Worm (Caenorhabditis elegans): ENCODE data around the gene fbxb-82.
A peak's percentile ranks its signal among the peaks of the same experiment; 100 is the strongest.

The fbxb-82 gene

DNA sequence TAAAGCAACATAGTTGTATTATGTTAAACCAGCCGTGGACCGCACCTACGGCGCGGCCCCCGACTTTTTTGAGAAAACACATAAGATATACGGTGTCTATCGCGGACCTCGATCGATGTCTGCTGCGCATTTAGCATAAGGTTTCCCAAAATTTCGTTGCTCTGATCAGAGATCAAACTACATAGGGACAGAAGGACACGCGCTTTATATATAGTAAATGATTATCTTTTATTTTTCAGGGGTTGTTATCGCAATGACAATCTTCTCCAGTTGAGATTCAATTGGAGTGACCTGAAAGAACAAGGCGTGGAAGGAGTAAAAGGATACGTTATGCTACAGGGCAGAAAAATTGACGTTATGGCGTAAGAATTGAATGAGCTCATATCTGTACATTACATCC, 42.9 kb upstream of the fbxb-82 start:
- peak; percentile 19 for TF ChIP-seq elt-2 (tag; optimal IDR thresholded peaks at IDR 0.05)

DNA sequence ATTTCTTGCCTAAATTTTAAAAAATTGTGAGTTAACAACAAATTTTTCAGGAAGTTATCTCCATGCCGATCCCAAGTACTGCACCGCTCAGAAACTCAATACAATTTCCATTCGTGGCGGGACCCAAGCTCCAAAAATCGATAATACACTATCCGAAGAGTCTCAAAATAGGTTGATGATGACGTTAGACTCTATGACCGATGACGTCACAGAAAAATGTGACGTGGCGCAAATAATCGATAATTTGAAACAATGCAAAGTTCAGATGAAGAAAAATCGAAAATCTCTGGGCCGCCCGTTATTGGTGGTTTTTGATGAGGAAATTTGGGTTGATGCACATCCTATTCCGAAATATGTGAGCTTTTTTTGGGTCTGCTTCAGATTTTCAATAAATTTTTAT, 41.3 kb upstream of the fbxb-82 start:
- TF ChIP-seq snpc-4 (tag; optimal IDR thresholded peaks at IDR 0.05) (no peak), aly-2 (tag; optimal IDR thresholded peaks at IDR 0.05) (no peak), ceh-28 (tag; optimal IDR thresholded peaks at IDR 0.05) (peak; percentile 49), ceh-82 (tag; optimal IDR thresholded peaks at IDR 0.05) (no peak), nhr-25 (tag; optimal IDR thresholded peaks at IDR 0.05) (no peak), nhr-77 (tag; optimal IDR thresholded peaks at IDR 0.05) (no peak)

DNA sequence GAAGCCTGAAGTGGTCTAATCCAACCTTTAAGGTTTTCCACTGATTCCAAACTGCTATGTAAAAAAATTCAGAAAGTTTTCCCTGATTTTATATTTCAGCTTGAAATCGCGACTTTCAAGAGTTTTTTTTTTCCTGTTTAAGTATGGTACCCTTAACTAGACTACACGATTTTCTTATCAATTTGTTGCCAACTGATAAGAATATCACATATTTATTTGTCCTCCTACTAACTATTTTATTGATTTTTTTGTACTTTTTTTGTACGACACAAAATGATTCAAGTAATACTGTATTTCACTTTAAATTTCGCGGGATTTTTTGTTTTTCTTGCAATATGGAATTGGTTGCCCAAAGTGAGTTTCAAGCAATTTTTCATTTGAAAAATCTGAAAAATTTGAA, 40.1 kb upstream of the fbxb-82 start:
- TF ChIP-seq pqm-1 (tag; optimal IDR thresholded peaks at IDR 0.05) (peak; percentile 52), unc-62 (GFP tag; optimal IDR thresholded peaks at IDR 0.05) (no peak), elt-2 (tag; optimal IDR thresholded peaks at IDR 0.05) (peak; percentile 66)

DNA sequence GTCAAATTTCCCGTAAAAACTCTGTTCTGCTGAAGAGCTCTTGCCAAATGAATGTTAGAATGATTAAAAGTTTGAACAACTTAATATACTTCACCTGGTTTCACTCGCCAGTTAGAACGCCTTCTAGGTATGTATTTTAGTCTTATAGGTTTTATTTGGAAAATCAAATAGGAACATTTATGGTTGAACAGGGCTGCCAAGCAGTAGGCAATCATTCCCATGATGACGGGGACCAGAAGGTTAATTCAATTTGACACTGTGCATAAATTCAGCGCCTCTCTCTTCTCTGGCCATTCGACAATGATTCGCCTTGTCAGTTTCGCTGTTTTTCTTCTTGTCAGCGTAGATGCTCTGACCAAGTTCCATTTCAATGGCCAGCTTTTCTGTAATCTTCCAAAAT, 39.1 kb upstream of the fbxb-82 start, which contains the start of gene F40G9.15:
Gene F40G9.15, plus strand, starts transcription at position 301 of the 400 bp plus-strand sequence.
- no peak for TF ChIP-seq fkh-10 (GFP tag; optimal IDR thresholded peaks at IDR 0.05)
- no peak for TF ChIP-seq ztf-4 (tag; optimal IDR thresholded peaks at IDR 0.05)
- TF ChIP-seq skn-1 (tag; optimal IDR thresholded peaks at IDR 0.05), result no peak
- no peak for TF ChIP-seq tbx-2 (tag; optimal IDR thresholded peaks at IDR 0.05)
- no peak for TF ChIP-seq elt-1 (tag; optimal IDR thresholded peaks at IDR 0.05)
- no peak for TF ChIP-seq nfya-1 (tag; optimal IDR thresholded peaks at IDR 0.05; ENCODE audit: insufficient read depth)
- no peak for TF ChIP-seq nhr-67 (tag; optimal IDR thresholded peaks at IDR 0.05)
- no peak for TF ChIP-seq elt-2 (tag; optimal IDR thresholded peaks at IDR 0.05)
- no peak for TF ChIP-seq nhr-43 (tag; optimal IDR thresholded peaks at IDR 0.05; ENCODE audit: poor library complexity, severe bottlenecking)
- no peak for TF ChIP-seq fkh-2 (tag; optimal IDR thresholded peaks at IDR 0.05)
- TF ChIP-seq ztf-11 (tag; optimal IDR thresholded peaks at IDR 0.05), result no peak
- TF ChIP-seq nhr-25 (tag; optimal IDR thresholded peaks at IDR 0.05), result no peak
- TF ChIP-seq lsy-12 (tag; optimal IDR thresholded peaks at IDR 0.05), result no peak
- no peak for TF ChIP-seq daf-12 (tag; optimal IDR thresholded peaks at IDR 0.05)

DNA sequence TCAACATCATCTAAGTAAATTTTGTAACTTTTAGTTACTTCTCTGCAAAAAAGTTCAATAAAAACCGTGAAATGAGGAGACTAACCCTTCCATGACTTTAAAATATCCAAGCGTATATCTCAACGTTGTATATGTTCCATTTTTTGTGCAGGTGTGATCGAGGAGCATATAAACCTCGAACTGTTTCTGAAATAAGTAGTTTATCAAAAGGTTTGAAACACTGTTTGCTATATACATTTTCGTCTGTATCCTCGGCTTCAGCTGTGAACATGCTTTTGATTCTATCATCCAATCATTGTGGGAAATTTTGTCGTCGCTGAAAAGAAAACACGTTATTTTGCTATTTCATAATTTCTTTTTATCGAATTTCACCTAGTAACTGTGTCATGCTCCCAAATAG, 37.9 kb upstream of the fbxb-82 start, which contains the start of gene F40G9.5:
Gene F40G9.5, plus strand, starts transcription at position 301 of the 400 bp plus-strand sequence.
- no peak for TF ChIP-seq ama-1 (optimal IDR thresholded peaks at IDR 0.05)
- no peak for TF ChIP-seq ztf-4 (tag; optimal IDR thresholded peaks at IDR 0.05)
- TF ChIP-seq fos-1 (tag; optimal IDR thresholded peaks at IDR 0.05), result no peak
- no peak for TF ChIP-seq nhr-77 (tag; optimal IDR thresholded peaks at IDR 0.05)

DNA sequence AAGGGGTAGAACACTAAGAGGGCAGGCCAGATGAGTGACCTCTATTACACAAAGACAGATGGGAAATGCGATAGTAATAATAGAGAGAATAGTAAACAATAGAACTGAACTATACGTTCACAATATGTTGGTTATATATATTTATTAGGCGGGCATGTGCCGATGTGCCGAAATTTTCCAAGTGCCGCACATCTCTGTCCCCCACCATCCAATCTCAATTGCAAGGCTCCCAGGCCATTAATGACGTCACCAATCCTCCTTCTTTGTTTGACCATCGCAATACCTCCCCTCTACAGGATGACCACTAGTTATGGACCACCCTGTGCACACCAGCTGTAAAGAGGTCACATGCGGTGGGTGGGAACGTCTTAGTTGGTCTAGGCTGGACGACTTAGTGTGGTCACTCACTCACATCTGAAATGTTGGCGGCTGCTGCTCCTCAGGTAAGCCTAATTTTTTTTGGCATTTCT, 36.1 kb upstream of the fbxb-82 start, which contains the start of gene F40G9.6:
Gene F40G9.6, plus strand, starts transcription at position 420 of the 470 bp plus-strand sequence.
- TF ChIP-seq daf-12 (tag; optimal IDR thresholded peaks at IDR 0.05), result no peak
- TF ChIP-seq nhr-67 (tag; optimal IDR thresholded peaks at IDR 0.05), result no peak
- no peak for TF ChIP-seq jun-1 (tag; optimal IDR thresholded peaks at IDR 0.05)
- TF ChIP-seq snpc-4 (tag; optimal IDR thresholded peaks at IDR 0.05), result no peak
- no peak for TF ChIP-seq unc-62 (GFP tag; optimal IDR thresholded peaks at IDR 0.05)
- no peak for TF ChIP-seq nhr-11 (tag; optimal IDR thresholded peaks at IDR 0.05)
- no peak for TF ChIP-seq ama-1 (optimal IDR thresholded peaks at IDR 0.05)
- TF ChIP-seq skn-1 (tag; optimal IDR thresholded peaks at IDR 0.05), result no peak
- no peak for TF ChIP-seq pqm-1 (tag; optimal IDR thresholded peaks at IDR 0.05)
- no peak for TF ChIP-seq fos-1 (tag; optimal IDR thresholded peaks at IDR 0.05)
- TF ChIP-seq nhr-237 (tag; optimal IDR thresholded peaks at IDR 0.05), result no peak
- no peak for TF ChIP-seq sea-2 (GFP tag; optimal IDR thresholded peaks at IDR 0.05)
- TF ChIP-seq fkh-2 (tag; optimal IDR thresholded peaks at IDR 0.05), result no peak

DNA sequence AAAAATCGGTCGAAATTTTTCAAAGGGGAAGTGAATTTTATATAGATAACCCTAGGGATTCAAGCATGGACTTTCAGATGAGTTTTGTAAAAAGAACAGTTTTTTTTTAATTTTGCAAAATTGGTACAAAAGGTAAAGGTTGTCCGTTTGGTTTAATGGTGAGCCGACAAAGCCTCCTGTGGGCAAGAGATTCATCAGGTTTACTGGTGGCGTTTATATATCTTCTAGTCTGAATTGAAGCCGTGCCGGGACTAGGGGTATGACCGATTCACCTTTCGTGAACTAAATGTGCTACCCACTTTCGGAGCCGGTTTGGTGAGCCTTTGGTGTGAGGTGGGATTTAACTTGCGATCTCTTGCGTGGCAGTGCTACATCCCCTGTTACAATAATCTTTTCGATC, 35.1 kb upstream of the fbxb-82 start:
- TF ChIP-seq eor-1 (tag; optimal IDR thresholded peaks at IDR 0.05), result no peak
- no peak for TF ChIP-seq ceh-82 (tag; optimal IDR thresholded peaks at IDR 0.05)
- no peak for TF ChIP-seq ceh-9 (tag; optimal IDR thresholded peaks at IDR 0.05)
- TF ChIP-seq ceh-28 (tag; optimal IDR thresholded peaks at IDR 0.05), result no peak
- TF ChIP-seq daf-12 (tag; optimal IDR thresholded peaks at IDR 0.05), result no peak
- TF ChIP-seq lsy-12 (tag; optimal IDR thresholded peaks at IDR 0.05), result no peak
- TF ChIP-seq aly-2 (tag; optimal IDR thresholded peaks at IDR 0.05), result no peak
- no peak for TF ChIP-seq fkh-2 (tag; optimal IDR thresholded peaks at IDR 0.05)
- no peak for TF ChIP-seq pha-4 (tag; optimal IDR thresholded peaks at IDR 0.05)
- no peak for TF ChIP-seq hmg-11 (tag; optimal IDR thresholded peaks at IDR 0.05)
- no peak for TF ChIP-seq R02D3.7 (tag; optimal IDR thresholded peaks at IDR 0.05)
- no peak for TF ChIP-seq unc-62 (GFP tag; optimal IDR thresholded peaks at IDR 0.05)
- no peak for TF ChIP-seq nhr-77 (tag; optimal IDR thresholded peaks at IDR 0.05)
- no peak for TF ChIP-seq nhr-25 (tag; optimal IDR thresholded peaks at IDR 0.05)
- TF ChIP-seq fkh-10 (GFP tag; optimal IDR thresholded peaks at IDR 0.05), result no peak
- TF ChIP-seq mml-1 (tag; optimal IDR thresholded peaks at IDR 0.05), result no peak
- no peak for TF ChIP-seq zag-1 (tag; optimal IDR thresholded peaks at IDR 0.05)
- no peak for TF ChIP-seq nhr-237 (tag; optimal IDR thresholded peaks at IDR 0.05)
